Fruit fly (Drosophila melanogaster): Measurements from ENCODE around the gene CecA1.

Gene CecA1

dm6 chr3R:30256233-30256632 is 45.6 kb downstream of the CecA1 start:
- TF ChIP-seq rgr (GFP tag; optimal IDR thresholded peaks at IDR 0.05) (peak; percentile 43), fru (GFP tag; optimal IDR thresholded peaks at IDR 0.05) (peak; percentile 21), Rel (GFP tag; optimal IDR thresholded peaks at IDR 0.05) (no peak), Rel (tag; optimal IDR thresholded peaks at IDR 0.05) (no peak), usp (GFP tag; optimal IDR thresholded peaks at IDR 0.05) (no peak), tai (GFP tag; optimal IDR thresholded peaks at IDR 0.05) (no peak), h (GFP tag; optimal IDR thresholded peaks at IDR 0.05) (peak; percentile 71), ey (GFP tag; optimal IDR thresholded peaks at IDR 0.05) (no peak), psq (GFP tag; optimal IDR thresholded peaks at IDR 0.05) (no peak), woc (GFP tag; optimal IDR thresholded peaks at IDR 0.05) (no peak), dmrt93B (GFP tag; optimal IDR thresholded peaks at IDR 0.05) (peak; percentile 26), CG32264 (GFP tag; optimal IDR thresholded peaks at IDR 0.05) (no peak), CG9705 (GFP tag; optimal IDR thresholded peaks at IDR 0.05) (no peak), GATAd (GFP tag; optimal IDR thresholded peaks at IDR 0.05) (no peak), OdsH (GFP tag; optimal IDR thresholded peaks at IDR 0.05) (peak; percentile 29), sage (GFP tag; optimal IDR thresholded peaks at IDR 0.05) (no peak), HLH106 (tag; optimal IDR thresholded peaks at IDR 0.05) (peak; percentile 66), foxo (GFP tag; optimal IDR thresholded peaks at IDR 0.05) (peak in 1 of 2 experiments; percentile 39), Sp1 (GFP tag; optimal IDR thresholded peaks at IDR 0.05) (peak; percentile 59), sv (GFP tag; optimal IDR thresholded peaks at IDR 0.05) (no peak), br (GFP tag; optimal IDR thresholded peaks at IDR 0.05) (peak; percentile 14), dsf (GFP tag; optimal IDR thresholded peaks at IDR 0.05; ENCODE audit: borderline replicate concordance) (no peak)

DNA sequence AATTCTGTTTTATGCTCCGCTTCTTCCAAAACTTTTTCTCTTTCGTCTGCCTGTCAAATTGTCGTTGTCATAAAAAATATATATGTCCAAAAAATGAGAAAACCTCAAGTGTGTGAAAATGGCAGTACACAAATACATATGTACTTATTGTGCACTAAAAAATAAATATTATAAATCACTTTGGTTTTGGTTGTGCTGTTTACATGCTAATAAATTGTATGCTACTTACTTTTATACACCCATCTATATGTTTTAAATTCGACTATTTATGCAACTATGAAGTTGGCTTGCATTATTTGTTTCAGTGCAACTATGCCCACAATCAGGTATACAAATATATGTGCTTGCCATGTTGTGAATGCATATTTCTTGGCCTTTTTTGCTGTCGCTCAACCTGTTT is 46.9 kb downstream of the CecA1 start:
- TF ChIP-seq Hr83 (GFP tag; optimal IDR thresholded peaks at IDR 0.05; ENCODE audit: poor library complexity, severe bottlenecking) (no peak), OdsH (GFP tag; optimal IDR thresholded peaks at IDR 0.05) (peak; percentile 93), GATAd (GFP tag; optimal IDR thresholded peaks at IDR 0.05) (no peak), CG32264 (GFP tag; optimal IDR thresholded peaks at IDR 0.05) (no peak), Hnf4 (GFP tag; optimal IDR thresholded peaks at IDR 0.05) (peak; percentile 88), fru (GFP tag; optimal IDR thresholded peaks at IDR 0.05) (peak; percentile 96), sv (GFP tag; optimal IDR thresholded peaks at IDR 0.05) (no peak), Sp1 (GFP tag; optimal IDR thresholded peaks at IDR 0.05) (peak; percentile 86), ey (GFP tag; optimal IDR thresholded peaks at IDR 0.05) (peak; percentile 86), CG9705 (GFP tag; optimal IDR thresholded peaks at IDR 0.05) (no peak), dsf (GFP tag; optimal IDR thresholded peaks at IDR 0.05; ENCODE audit: borderline replicate concordance) (peak; percentile 23), tai (GFP tag; optimal IDR thresholded peaks at IDR 0.05) (no peak), h (GFP tag; optimal IDR thresholded peaks at IDR 0.05) (peak; percentile 96), lola (GFP tag; optimal IDR thresholded peaks at IDR 0.05) (no peak), Myc (optimal IDR thresholded peaks at IDR 0.05) (no peak), psq (GFP tag; optimal IDR thresholded peaks at IDR 0.05) (peak; percentile 89), Abd-B (GFP tag; optimal IDR thresholded peaks at IDR 0.05) (no peak), pan (optimal IDR thresholded peaks at IDR 0.05) (no peak), Vsx2 (GFP tag; optimal IDR thresholded peaks at IDR 0.05; ENCODE audit: partially characterized antibody) (no peak), Rel (GFP tag; optimal IDR thresholded peaks at IDR 0.05) (peak; percentile 70), Rel (tag; optimal IDR thresholded peaks at IDR 0.05) (peak; percentile 49), woc (GFP tag; optimal IDR thresholded peaks at IDR 0.05) (peak; percentile 83), N (GFP tag; optimal IDR thresholded peaks at IDR 0.05) (no peak), rgr (GFP tag; optimal IDR thresholded peaks at IDR 0.05) (peak; percentile 91), Hr78 (GFP tag; optimal IDR thresholded peaks at IDR 0.05) (no peak), Mio (GFP tag; optimal IDR thresholded peaks at IDR 0.05) (no peak), br (GFP tag; optimal IDR thresholded peaks at IDR 0.05) (peak; percentile 87), Jra (GFP tag; optimal IDR thresholded peaks at IDR 0.05) (peak; percentile 79), foxo (GFP tag; optimal IDR thresholded peaks at IDR 0.05) (peak in 1 of 2 experiments; percentile 92), HLH106 (tag; optimal IDR thresholded peaks at IDR 0.05) (peak; percentile 94), CrebA (GFP tag; optimal IDR thresholded peaks at IDR 0.05; ENCODE audit: borderline replicate concordance) (peak; percentile 74), usp (GFP tag; optimal IDR thresholded peaks at IDR 0.05) (no peak), Dfd (GFP tag; optimal IDR thresholded peaks at IDR 0.05) (no peak), jim (GFP tag; optimal IDR thresholded peaks at IDR 0.05) (no peak), Dif (GFP tag; optimal IDR thresholded peaks at IDR 0.05; ENCODE audit: partially characterized antibody) (no peak), brk (GFP tag; optimal IDR thresholded peaks at IDR 0.05) (peak; percentile 82), dl (GFP tag; optimal IDR thresholded peaks at IDR 0.05; ENCODE audit: insufficient read depth in 1 of 2, partially characterized antibody in 2 of 2) (no peak), sage (GFP tag; optimal IDR thresholded peaks at IDR 0.05) (peak; percentile 78), dmrt93B (GFP tag; optimal IDR thresholded peaks at IDR 0.05) (peak; percentile 63)
